Fruit fly (Drosophila melanogaster) S2 (cell line): ENCODE data around the gene CG17026.

ENCODE experiments used
- CG8478 ChIP-seq: fragments of >200 bp; optimal IDR thresholded peaks from 2 replicates; lab custom pipeline; 2018
- CTCF ChIP-seq, 2 experiments: fragments of >200 bp; optimal IDR thresholded peaks; 2 replicates each; lab custom pipeline; 2018

Gene CG17026

DNA sequence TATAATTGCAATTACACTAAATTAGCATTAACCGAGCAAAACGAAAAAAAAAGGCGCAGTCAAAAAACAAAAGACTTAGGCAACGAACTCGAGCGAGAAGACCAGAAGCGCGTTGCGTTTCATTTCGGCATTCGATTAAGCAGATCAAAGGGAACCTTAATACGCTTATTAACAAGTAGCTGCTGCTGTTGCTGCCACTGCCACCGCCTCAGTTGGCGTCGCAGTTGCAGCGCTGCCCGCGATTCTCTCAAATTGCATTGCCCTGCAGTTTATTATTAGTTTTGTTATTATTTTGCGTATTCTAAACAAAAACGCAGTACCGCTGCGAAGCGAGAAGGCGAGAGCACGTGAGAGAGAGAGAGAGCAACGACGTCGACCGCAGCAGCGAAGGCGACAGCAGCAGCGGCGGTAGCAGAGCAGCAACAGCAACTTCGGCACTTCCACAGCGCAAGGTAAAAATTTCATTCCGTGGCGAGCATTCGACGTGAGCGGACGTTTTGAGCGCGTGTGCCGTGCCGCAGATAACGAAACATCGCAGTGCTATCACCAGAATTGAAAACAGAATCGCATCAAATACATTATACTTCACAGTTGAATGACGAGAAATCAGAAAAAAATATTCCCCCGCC, 48.0 kb downstream of the CG17026 start, which contains the start of gene Notum:
Notum (plus strand) TSS at position 461 of the 629 bp plus-strand sequence.
- TF ChIP-seq CG8478 (no peak), CTCF (optimal IDR thresholded peaks at IDR 0.05; lab: Kevin White, UChicago) (no peak)

DNA sequence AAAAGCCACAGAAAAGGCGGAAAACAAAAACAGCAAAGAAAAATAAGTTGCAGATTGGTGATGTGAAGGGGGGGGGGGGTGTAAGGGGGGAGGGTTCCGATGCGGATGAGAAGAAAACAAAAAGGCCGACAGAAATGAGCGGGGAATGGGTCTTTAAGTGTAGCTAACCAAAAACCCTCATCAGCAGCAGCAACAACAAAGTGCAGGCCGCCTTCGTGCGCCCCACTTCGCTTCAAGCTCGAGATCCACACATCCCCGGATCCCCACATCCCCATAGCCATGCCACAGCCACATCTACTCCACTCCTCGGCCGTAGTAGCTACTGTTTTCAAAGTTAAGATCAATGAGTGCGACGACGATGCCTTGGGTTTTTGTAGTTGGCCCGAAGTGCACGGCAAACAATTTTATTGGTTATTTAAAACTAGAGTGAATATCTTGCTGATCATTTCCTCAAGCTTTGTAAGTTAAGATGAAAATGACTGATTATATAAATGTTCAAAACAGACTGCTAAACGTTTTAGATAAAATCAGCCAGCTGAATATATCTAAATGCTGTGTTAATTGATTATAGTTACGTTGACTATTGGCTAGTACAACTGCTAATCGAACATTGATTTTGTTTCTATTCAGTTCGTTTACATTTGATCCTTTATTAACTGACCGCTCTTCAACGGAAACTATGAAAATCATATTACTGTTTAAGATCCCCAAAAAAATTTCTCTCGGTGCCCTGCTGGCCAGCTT, 49.3 kb downstream of the CG17026 start:
- TF ChIP-seq CTCF (optimal IDR thresholded peaks at IDR 0.05; lab: Kevin White, UChicago) (no peak), CG8478 (no peak)

dm6 chr3L:16025020-16025680, 50.0 kb downstream of the CG17026 start:
- TF ChIP-seq CTCF (optimal IDR thresholded peaks at IDR 0.05; lab: Kevin White, UChicago) (no peak), CG8478 (no peak)
